Worm (Caenorhabditis elegans): ENCODE measurements around the gene H17B01.2.

Gene H17B01.2

DNA sequence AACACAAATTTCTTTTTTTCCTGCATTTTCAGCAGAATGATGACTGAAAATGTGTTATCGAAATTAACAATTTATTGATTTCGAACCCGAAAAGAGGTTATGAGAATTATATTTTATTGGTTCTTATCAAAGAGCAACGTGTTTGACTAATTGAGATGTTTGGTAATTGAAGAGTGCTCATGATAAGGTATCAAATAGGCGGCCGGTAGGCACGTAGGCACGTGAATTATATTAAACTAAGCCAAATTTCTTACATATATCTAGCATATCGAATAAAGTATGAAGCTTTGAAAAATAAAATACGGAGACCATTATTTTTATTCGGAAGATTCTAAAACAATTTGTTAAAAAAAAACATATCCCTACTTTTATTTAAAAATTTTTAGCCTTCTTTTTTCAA is 47.0 kb downstream of the H17B01.2 start, which contains the start of gene math-45:
Gene math-45, minus strand, starts transcription at position 101 of the 400 bp plus-strand sequence.
- TF ChIP-seq zip-5 (tag; optimal IDR thresholded peaks at IDR 0.05) (no peak), ceh-14 (tag; optimal IDR thresholded peaks at IDR 0.05) (no peak), unc-86 (tag; optimal IDR thresholded peaks at IDR 0.05) (no peak)

DNA sequence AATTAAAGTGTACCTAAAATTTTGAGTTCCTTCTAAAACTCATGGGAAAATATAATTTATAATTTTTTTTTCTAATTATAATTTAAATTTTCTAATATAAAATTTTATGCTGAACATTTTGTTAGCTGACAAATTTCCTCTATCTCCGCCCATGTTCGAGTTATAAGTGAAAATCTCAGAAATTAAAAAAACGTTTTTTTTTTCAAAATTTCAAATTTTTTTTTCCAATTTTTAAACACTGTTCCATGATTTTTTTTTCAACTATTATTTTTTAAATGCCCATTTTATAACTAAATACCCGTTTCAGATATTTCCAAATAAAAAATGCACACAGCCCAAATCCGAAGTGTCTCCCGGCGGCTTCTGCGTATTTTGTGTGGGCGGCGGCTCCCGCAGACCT is 48.5 kb downstream of the H17B01.2 start, which contains the start of gene Y51H7BR.8:
Gene Y51H7BR.8, plus strand, starts transcription at position 301 of the 400 bp plus-strand sequence.
- TF ChIP-seq ets-4 (tag; optimal IDR thresholded peaks at IDR 0.05): no peak
- no peak for TF ChIP-seq ceh-30 (tag; optimal IDR thresholded peaks at IDR 0.05)
- TF ChIP-seq zip-5 (tag; optimal IDR thresholded peaks at IDR 0.05): no peak
- no peak for TF ChIP-seq npax-4 (tag; optimal IDR thresholded peaks at IDR 0.05)
- no peak for TF ChIP-seq fkh-10 (GFP tag; optimal IDR thresholded peaks at IDR 0.05)
- TF ChIP-seq ztf-16 (tag; optimal IDR thresholded peaks at IDR 0.05): no peak
- no peak for TF ChIP-seq elt-2 (tag; optimal IDR thresholded peaks at IDR 0.05)
- no peak for TF ChIP-seq unc-42 (tag; optimal IDR thresholded peaks at IDR 0.05)
- TF ChIP-seq tbx-2 (tag; optimal IDR thresholded peaks at IDR 0.05): no peak
- no peak for TF ChIP-seq sox-4 (tag; optimal IDR thresholded peaks at IDR 0.05)
- TF ChIP-seq syd-9 (tag; optimal IDR thresholded peaks at IDR 0.05): no peak
- TF ChIP-seq odd-2 (tag; optimal IDR thresholded peaks at IDR 0.05): no peak
- no peak for TF ChIP-seq hlh-6 (tag; optimal IDR thresholded peaks at IDR 0.05)
- no peak for TF ChIP-seq tbx-7 (tag; optimal IDR thresholded peaks at IDR 0.05)
- no peak for TF ChIP-seq lim-6 (tag; optimal IDR thresholded peaks at IDR 0.05)
- TF ChIP-seq K02D7.2 (tag; optimal IDR thresholded peaks at IDR 0.05): no peak

DNA sequence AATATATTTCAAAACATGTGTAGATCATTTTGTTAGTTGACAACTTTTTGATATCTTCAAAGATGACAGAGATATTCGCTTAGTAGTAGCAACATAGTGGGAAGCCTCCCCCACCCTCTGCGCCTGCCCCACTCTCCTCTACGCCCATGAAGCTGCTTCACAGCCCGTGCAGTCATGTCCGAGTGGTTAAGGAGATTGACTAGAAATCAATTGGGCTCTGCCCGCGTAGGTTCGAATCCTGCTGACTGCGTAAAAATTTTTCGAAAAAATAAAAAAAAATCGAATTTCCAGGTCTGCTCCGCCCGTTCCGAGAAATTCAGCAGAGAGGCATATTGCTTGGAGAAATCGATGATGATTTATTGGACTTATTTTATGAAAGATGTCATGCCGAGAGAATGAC is 49.5 kb downstream of the H17B01.2 start:
- TF ChIP-seq ceh-48 (tag; optimal IDR thresholded peaks at IDR 0.05) (peak; percentile 43), unc-42 (tag; optimal IDR thresholded peaks at IDR 0.05) (peak; percentile 54), ceh-18 (tag; optimal IDR thresholded peaks at IDR 0.05) (peak; percentile 15), ceh-22 (tag; optimal IDR thresholded peaks at IDR 0.05) (no peak), syd-9 (tag; optimal IDR thresholded peaks at IDR 0.05) (peak; percentile 22)
